Worm (Caenorhabditis elegans): ENCODE data around the gene sec-61.G.

The sec-61.G gene

DNA sequence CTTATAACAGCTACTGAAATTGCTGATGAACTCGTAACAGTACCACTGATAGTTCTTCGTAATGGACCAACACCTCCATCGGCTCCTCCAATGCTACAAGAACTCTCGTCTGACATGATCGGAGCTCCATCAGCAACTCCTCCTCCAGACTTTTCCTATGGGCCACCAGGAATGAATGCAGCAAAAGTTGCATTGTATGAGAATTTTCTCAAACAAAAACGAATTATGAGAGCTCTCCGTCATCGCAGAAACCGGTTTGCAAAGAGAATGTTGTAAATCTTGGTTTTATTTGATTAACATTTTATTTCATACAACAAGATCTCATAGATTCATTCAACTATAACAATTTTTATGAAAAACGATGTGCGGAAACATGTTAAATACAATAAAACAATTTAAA lies 9.4 kb downstream of the sec-61.G start:
- TF ChIP-seq daf-12 (tag; optimal IDR thresholded peaks at IDR 0.05) (no peak), ceh-20 (GFP tag; IDR thresholded peaks at IDR 0.05) (peak; percentile 64; the same call in 1 of the 2 replicates), nhr-102 (tag; optimal IDR thresholded peaks at IDR 0.05) (peak; percentile 66), madf-9 (GFP tag; conservative IDR thresholded peaks at IDR 0.05) (no peak), Y75B8A.6 (GFP tag; IDR thresholded peaks at IDR 0.05) (peak; percentile 61; the same call in 1 of the 2 replicates), fkh-10 (GFP tag; optimal IDR thresholded peaks at IDR 0.05) (no peak), T26A8.4 (GFP tag; IDR thresholded peaks at IDR 0.05) (peak; percentile 79), nhr-11 (tag; optimal IDR thresholded peaks at IDR 0.05) (no peak), nhr-28 (tag; optimal IDR thresholded peaks at IDR 0.05) (no peak), lin-38 (GFP tag; IDR thresholded peaks at IDR 0.05) (peak; percentile 36; the same call in 1 of the 2 replicates), egl-43 (GFP tag; IDR thresholded peaks at IDR 0.05) (peak; percentile 74; the same call in 1 of the 2 replicates), aha-1 (tag) (no peak), snpc-1.2 (GFP tag; IDR thresholded peaks at IDR 0.05) (no peak; the same call in 1 of the 2 replicates), hif-1 (tag; optimal IDR thresholded peaks at IDR 0.05) (peak in 1 of 2 experiments; percentile 14), mes-2 (tag; optimal IDR thresholded peaks at IDR 0.05; ENCODE audit: poor library complexity, severe bottlenecking) (peak; percentile 42), lin-29 (GFP tag; IDR thresholded peaks at IDR 0.05) (0 out of 2 replicates have a peak, but pooled peaks have one; percentile 11), R02D3.7 (tag; optimal IDR thresholded peaks at IDR 0.05) (no peak), ama-1 (optimal IDR thresholded peaks at IDR 0.05) (no peak), nhr-237 (tag; optimal IDR thresholded peaks at IDR 0.05) (no peak), daf-8 (GFP tag; IDR thresholded peaks at IDR 0.05) (no peak), unc-130 (GFP tag; optimal IDR thresholded peaks at IDR 0.05) (no peak), F44E2.7 (GFP tag; IDR thresholded peaks at IDR 0.05) (no peak), ztf-7 (tag; optimal IDR thresholded peaks at IDR 0.05) (no peak), T20F7.1 (GFP tag; optimal IDR thresholded peaks at IDR 0.05) (peak; percentile 31), gei-8 (GFP tag; optimal IDR thresholded peaks at IDR 0.05) (peak; percentile 61), lin-15B (tag; optimal IDR thresholded peaks at IDR 0.05) (no peak), madf-5 (GFP tag; IDR thresholded peaks at IDR 0.05) (peak in 1 of 2 experiments; percentile 68; a peak in 1 of 4 replicates), unc-62 (GFP tag; optimal IDR thresholded peaks at IDR 0.05 in 1 of 2) (no peak), unc-62 (tag; optimal IDR thresholded peaks at IDR 0.05) (no peak), mxl-3 (GFP tag; optimal IDR thresholded peaks at IDR 0.05) (no peak), F37D6.2 (tag; optimal IDR thresholded peaks at IDR 0.05) (no peak), hlh-30 (tag; optimal IDR thresholded peaks at IDR 0.05; ENCODE audit: insufficient read depth) (no peak), nhr-25 (tag; optimal IDR thresholded peaks at IDR 0.05; ENCODE audit: borderline replicate concordance, insufficient read depth) (no peak), ceh-62 (tag; optimal IDR thresholded peaks at IDR 0.05) (no peak), nhr-48 (tag; optimal IDR thresholded peaks at IDR 0.05) (no peak), ztf-11 (tag; optimal IDR thresholded peaks at IDR 0.05) (no peak), lir-3 (tag; optimal IDR thresholded peaks at IDR 0.05) (no peak), ceh-32 (tag; optimal IDR thresholded peaks at IDR 0.05; ENCODE audit: poor library complexity) (no peak), F26F4.8 (GFP tag; conservative IDR thresholded peaks at IDR 0.05) (no peak), mdl-1 (tag; optimal IDR thresholded peaks at IDR 0.05) (no peak), rbr-2 (tag; optimal IDR thresholded peaks at IDR 0.05) (no peak), nhr-76 (tag; optimal IDR thresholded peaks at IDR 0.05) (no peak), zfp-3 (GFP tag; conservative IDR thresholded peaks at IDR 0.05) (peak; percentile 48; the same call in 1 of the 2 replicates), zag-1 (tag; optimal IDR thresholded peaks at IDR 0.05) (no peak), nhr-6 (tag; optimal IDR thresholded peaks at IDR 0.05) (no peak), nhr-77 (tag; optimal IDR thresholded peaks at IDR 0.05) (no peak), daf-16 (GFP tag; optimal IDR thresholded peaks at IDR 0.05) (no peak), daf-16 (tag; optimal IDR thresholded peaks at IDR 0.05) (peak; percentile 27), spr-3 (GFP tag; optimal IDR thresholded peaks at IDR 0.05) (peak; percentile 17), lsy-2 (tag; optimal IDR thresholded peaks at IDR 0.05) (peak in 1 of 2 experiments; percentile 18), pha-4 (GFP tag; IDR thresholded peaks at IDR 0.05) (no peak), pha-4 (tag; optimal IDR thresholded peaks at IDR 0.05) (no peak)
